Worm (Caenorhabditis elegans) whole organism, L2 larva: ENCODE results near the gene nspc-3.

Experiments
- ZK546.5 ChIP-seq: sonication (generic microtip); optimal IDR thresholded peaks from 2 replicates; lab custom pipeline; 2017; ENCODE audit warnings: missing biosample characterization, missing genetic modification characterization
- aly-2 ChIP-seq: fragments of 150-350 bp; optimal IDR thresholded peaks from 2 replicates; lab custom pipeline; 2014; ENCODE audit warnings: missing biosample characterization, missing genetic modification characterization
- ceh-16 ChIP-seq: fragments of 150-350 bp; optimal IDR thresholded peaks from 2 replicates; lab custom pipeline; 2014; ENCODE audit warnings: missing biosample characterization, missing genetic modification characterization
- elt-3 ChIP-seq: sonication (generic microtip); optimal IDR thresholded peaks from 2 replicates; lab custom pipeline; 2017; ENCODE audit warnings: missing biosample characterization, missing genetic modification characterization
- lin-11 ChIP-seq: fragments of 150-350 bp; sonication (generic microtip); optimal IDR thresholded peaks from 2 replicates; lab custom pipeline; 2014; ENCODE audit warnings: missing biosample characterization, missing genetic modification characterization, inconsistent platforms, mixed read lengths
- mdl-1 ChIP-seq, 2 experiments: fragments of 150-350 bp in 1 of 2; sonication (generic microtip) in 1 of 2; optimal IDR thresholded peaks; 2 replicates each; lab custom pipeline; 2017; ENCODE audit warnings: missing biosample characterization in 2 of 2, missing genetic modification characterization in 2 of 2
- nhr-25 ChIP-seq: fragments of 150-350 bp; sonication (generic microtip); optimal IDR thresholded peaks from 3 replicates; lab custom pipeline; 2014; ENCODE audit warnings: missing biosample characterization, missing genetic modification characterization
- nhr-77 ChIP-seq: fragments of 150-350 bp; optimal IDR thresholded peaks from 2 replicates; lab custom pipeline; 2014; ENCODE audit warnings: missing biosample characterization, missing genetic modification characterization
- skn-1 ChIP-seq: sonication (generic microtip); optimal IDR thresholded peaks from 2 replicates; lab custom pipeline; 2017; ENCODE audit warnings: missing biosample characterization, missing genetic modification characterization
- unc-39 ChIP-seq: fragments of 150-350 bp; optimal IDR thresholded peaks from 2 replicates; lab custom pipeline; 2014; ENCODE audit warnings: missing biosample characterization, missing genetic modification characterization
- unc-62 ChIP-seq: fragments of 150-350 bp; optimal IDR thresholded peaks from 2 replicates; lab custom pipeline; 2014; ENCODE audit warnings: missing biosample characterization, missing genetic modification reagents, missing genetic modification characterization
- ztf-1 ChIP-seq: fragments of 200-800 bp; sonication (Bioruptor generic); conservative IDR thresholded peaks from 2 replicates; pipeline ENCODE4 v1.3.6; 2022; ENCODE audit warnings: missing genetic modification characterization, missing compliant biosample characterization

- TF ChIP-seq ztf-1 (GFP tag; lab: Robert Waterston, UW) (no peak), ceh-16 (no peak), aly-2 (tag; lab: Kevin White, UChicago) (no peak), unc-39 (tag; lab: Kevin White, UChicago) (no peak), mdl-1 (tag; optimal IDR thresholded peaks at IDR 0.05; lab: Kevin White, UChicago) (peak in 1 of 2 experiments; percentile 6), elt-3 (tag; lab: Kevin White, UChicago) (no peak), lin-11 (tag; lab: Kevin White, UChicago) (no peak), unc-62 (GFP tag; lab: Kevin White, UChicago) (no peak), nhr-77 (tag; lab: Kevin White, UChicago) (no peak), skn-1 (tag; lab: Kevin White, UChicago) (no peak), nhr-25 (no peak), ZK546.5 (tag; lab: Kevin White, UChicago) (no peak)
These were observed 32.3 kb downstream of the nspc-3 start for ce11 chrX:8569159-8569558.
